Worm (Caenorhabditis elegans) whole organism, L1 larva: ENCODE results near the gene pgp-8.

Source experiments
- aly-2 ChIP-seq: fragments of 150-350 bp; optimal IDR thresholded peaks from 2 replicates; lab custom pipeline; 2014; ENCODE audit warnings: missing biosample characterization, missing genetic modification characterization
- ama-1 ChIP-seq: fragments of 150-350 bp; optimal IDR thresholded peaks from 2 replicates; lab custom pipeline; 2014
- ceh-8 ChIP-seq: fragments of 200-800 bp; sonication (Bioruptor generic); optimal IDR thresholded peaks from 2 replicates; lab custom pipeline; 2018; ENCODE audit warnings: mild to moderate bottlenecking, missing genetic modification characterization, moderate library complexity, missing compliant biosample characterization
- ceh-88 ChIP-seq: fragments of 200-800 bp; sonication (Bioruptor generic); IDR thresholded peaks from 2 replicates; pipeline ENCODE4 v1.3.6; 2022; ENCODE audit warnings: missing genetic modification characterization, missing compliant biosample characterization
- ces-1 ChIP-seq: fragments of 150-350 bp; optimal IDR thresholded peaks from 2 replicates; lab custom pipeline; 2014; ENCODE audit warnings: missing biosample characterization, missing genetic modification reagents, missing genetic modification characterization
- dsc-1 ChIP-seq: sonication (generic microtip); optimal IDR thresholded peaks from 2 replicates; lab custom pipeline; 2016; ENCODE audit warnings: mild to moderate bottlenecking, missing genetic modification characterization, missing compliant biosample characterization
- efl-1 ChIP-seq, 4 experiments: fragments of 150-350 bp; optimal IDR thresholded peaks in 3 of 4; peaks in 1 of 4; 1 replicate in 1 of 4; 2 replicates in 3 of 4; lab custom pipeline; 2014; ENCODE audit warnings: missing biosample characterization in 2 of 4, missing genetic modification characterization in 2 of 4, missing genetic modification reagents in 2 of 4
- egl-13 ChIP-seq: sonication (generic microtip); optimal IDR thresholded peaks from 2 replicates; lab custom pipeline; 2016; ENCODE audit warnings: missing genotype, missing genetic modification reagents, missing genetic modification characterization, missing compliant biosample characterization
- elt-2 ChIP-seq: sonication (generic microtip); optimal IDR thresholded peaks from 2 replicates; lab custom pipeline; 2016; ENCODE audit warnings: missing genetic modification characterization, mild to moderate bottlenecking, inconsistent platforms, missing compliant biosample characterization, missing genetic modification reagents
- ets-5 ChIP-seq: fragments of 200-800 bp; sonication (Bioruptor generic); IDR thresholded peaks from 2 replicates; pipeline ENCODE4 v1.3.6; 2022; ENCODE audit warnings: missing genetic modification characterization, missing compliant biosample characterization
- fkh-10 ChIP-seq: sonication (generic microtip); optimal IDR thresholded peaks from 2 replicates; lab custom pipeline; 2017; ENCODE audit warnings: missing biosample characterization, missing genetic modification reagents, missing genetic modification characterization
- fkh-8 ChIP-seq: sonication (generic microtip); optimal IDR thresholded peaks from 2 replicates; lab custom pipeline; 2016; ENCODE audit warnings: mild to moderate bottlenecking, missing genetic modification characterization, missing compliant biosample characterization
- fos-1 ChIP-seq: fragments of 150-350 bp; optimal IDR thresholded peaks from 2 replicates; lab custom pipeline; 2014; ENCODE audit warnings: missing biosample characterization, missing genetic modification characterization
- lin-14 ChIP-seq: fragments of 200-800 bp; sonication (Bioruptor generic); optimal IDR thresholded peaks from 2 replicates; lab custom pipeline; 2018; ENCODE audit warnings: mild to moderate bottlenecking, missing genetic modification characterization, moderate library complexity, missing compliant biosample characterization
- lin-35 ChIP-seq, 2 experiments: fragments of 150-350 bp; optimal IDR thresholded peaks; 2 replicates each; lab custom pipeline; 2014; ENCODE audit warnings: missing biosample characterization in 2 of 2, missing genetic modification characterization in 2 of 2, missing genetic modification reagents in 2 of 2
- lin-39 ChIP-seq: fragments of 150-350 bp; optimal IDR thresholded peaks from 2 replicates; lab custom pipeline; 2014; ENCODE audit warnings: missing biosample characterization, missing genetic modification reagents, missing genetic modification characterization
- mef-2 ChIP-seq: fragments of 150-350 bp; optimal IDR thresholded peaks from 2 replicates; lab custom pipeline; 2014; ENCODE audit warnings: missing biosample characterization, missing genetic modification characterization
- nhr-19 ChIP-seq: fragments of 200-800 bp; sonication (Bioruptor generic); conservative IDR thresholded peaks from 2 replicates; pipeline ENCODE4 v1.3.6; 2022; ENCODE audit warnings: missing genetic modification characterization, missing compliant biosample characterization
- nhr-20 ChIP-seq: sonication (generic microtip); optimal IDR thresholded peaks from 2 replicates; lab custom pipeline; 2016; ENCODE audit warnings: mild to moderate bottlenecking, missing genetic modification characterization, missing compliant biosample characterization
- nhr-237 ChIP-seq: fragments of 150-350 bp; optimal IDR thresholded peaks from 2 replicates; lab custom pipeline; 2014; ENCODE audit warnings: missing biosample characterization, missing genetic modification characterization
- nhr-28 ChIP-seq: fragments of 150-350 bp; optimal IDR thresholded peaks from 2 replicates; lab custom pipeline; 2014; ENCODE audit warnings: missing biosample characterization, missing genetic modification characterization
- nhr-71 ChIP-seq: sonication (generic microtip); optimal IDR thresholded peaks from 2 replicates; lab custom pipeline; 2016; ENCODE audit warnings: mild to moderate bottlenecking, missing genetic modification characterization, moderate library complexity, missing compliant biosample characterization
- nhr-84 ChIP-seq: sonication (generic microtip); optimal IDR thresholded peaks from 2 replicates; lab custom pipeline; 2017; ENCODE audit warnings: missing biosample characterization, missing genetic modification characterization
- nhr-85 ChIP-seq: sonication (generic microtip); peaks from one replicate; lab custom pipeline; 2016; ENCODE audit warnings: missing genetic modification characterization, inconsistent platforms, missing compliant biosample characterization
- pax-3 ChIP-seq: fragments of 200-800 bp; sonication (Bioruptor generic); optimal IDR thresholded peaks from 2 replicates; lab custom pipeline; 2018; ENCODE audit warnings: mild to moderate bottlenecking, missing genetic modification characterization, moderate library complexity, missing compliant biosample characterization
- rnt-1 ChIP-seq: sonication (generic microtip); optimal IDR thresholded peaks from 2 replicates; lab custom pipeline; 2016; ENCODE audit warnings: mild to moderate bottlenecking, missing genetic modification characterization, moderate library complexity, missing compliant biosample characterization
- snpc-4 ChIP-seq: fragments of 150-350 bp; optimal IDR thresholded peaks from 2 replicates; lab custom pipeline; 2014; ENCODE audit warnings: missing biosample characterization, missing genetic modification characterization
- sox-4 ChIP-seq: sonication (generic microtip); optimal IDR thresholded peaks from 2 replicates; lab custom pipeline; 2016; ENCODE audit warnings: missing genetic modification characterization, missing compliant biosample characterization
- sptf-1 ChIP-seq: fragments of 150-350 bp; optimal IDR thresholded peaks from 2 replicates; lab custom pipeline; 2014; ENCODE audit warnings: missing biosample characterization, missing genetic modification characterization
- tlp-1 ChIP-seq: fragments of 150-350 bp; optimal IDR thresholded peaks from 2 replicates; lab custom pipeline; 2014; ENCODE audit warnings: missing biosample characterization, missing genetic modification characterization
- unc-130 ChIP-seq: fragments of 150-350 bp; optimal IDR thresholded peaks from 2 replicates; lab custom pipeline; 2017; ENCODE audit warnings: missing biosample characterization, missing genetic modification characterization, inconsistent platforms
- unc-62 ChIP-seq: fragments of 150-350 bp; optimal IDR thresholded peaks from 2 replicates; lab custom pipeline; 2014; ENCODE audit warnings: missing biosample characterization, missing genetic modification reagents, missing genetic modification characterization
- unc-86 ChIP-seq: sonication (generic microtip); optimal IDR thresholded peaks from 2 replicates; lab custom pipeline; 2016; ENCODE audit warnings: missing genetic modification characterization, missing compliant biosample characterization
- unc-98 ChIP-seq: fragments of 200-800 bp; sonication (Bioruptor generic); IDR thresholded peaks from 2 replicates; pipeline ENCODE4 v1.3.6; 2022; ENCODE audit warnings: missing genetic modification characterization, missing compliant biosample characterization
- ztf-11 ChIP-seq, 2 experiments: sonication (generic microtip); optimal IDR thresholded peaks; 2 replicates each; lab custom pipeline; 2016 to 2017; ENCODE audit warnings: missing genetic modification characterization in 2 of 2, missing biosample characterization in 1 of 2, missing compliant biosample characterization in 1 of 2
- ztf-4 ChIP-seq: fragments of 150-350 bp; optimal IDR thresholded peaks from 2 replicates; lab custom pipeline; 2014; ENCODE audit warnings: missing biosample characterization, missing genetic modification characterization

The pgp-8 gene

DNA sequence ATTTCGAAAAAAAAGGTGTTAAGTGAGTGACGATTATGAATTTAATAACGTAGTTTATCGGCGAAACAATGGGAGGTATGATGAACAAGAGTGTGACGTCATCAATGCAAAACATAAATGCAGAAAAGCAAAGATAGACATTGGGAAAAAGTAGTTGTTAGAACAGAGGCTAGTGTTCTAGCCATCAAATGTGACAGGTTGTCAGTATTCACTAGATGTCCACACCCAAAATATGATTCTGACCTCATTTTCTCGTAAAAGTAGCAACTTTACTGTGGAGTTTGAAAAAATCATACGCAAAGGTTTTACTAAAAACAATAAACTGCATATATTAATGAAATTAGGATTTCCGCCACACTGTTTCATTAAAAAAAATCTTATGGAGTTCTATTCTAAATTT is 13.0 kb downstream of the pgp-8 start:
- no peak for TF ChIP-seq fkh-10
- TF ChIP-seq snpc-4 = no peak

DNA sequence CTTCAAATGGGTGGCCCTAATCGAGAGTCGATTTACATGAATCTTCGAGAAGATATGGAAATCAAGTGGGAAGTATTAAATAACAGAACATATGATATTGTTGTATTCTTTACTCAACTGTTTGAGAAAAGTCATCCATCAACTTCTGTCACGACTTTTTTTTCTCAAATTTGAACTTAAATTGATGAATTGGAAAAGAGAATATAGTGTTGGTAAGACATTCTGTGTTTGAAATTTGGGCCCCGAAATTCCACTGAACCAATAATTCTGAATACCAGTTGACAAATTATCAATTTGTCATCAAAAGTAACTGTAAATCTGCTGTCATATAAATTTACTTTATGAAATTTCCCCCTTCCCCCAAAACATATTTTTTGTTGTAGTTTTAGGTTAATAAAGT is 17.3 kb downstream of the pgp-8 start:
- TF ChIP-seq rnt-1 (tag; lab: Kevin White, UChicago) = no peak
- peak; percentile 70 for TF ChIP-seq nhr-85 (tag; lab: Kevin White, UChicago)
- TF ChIP-seq nhr-20 (tag; lab: Kevin White, UChicago) = peak; percentile 54
- no peak for TF ChIP-seq unc-98 (GFP tag; lab: Robert Waterston, UW)
- no peak for TF ChIP-seq nhr-237 (tag; lab: Kevin White, UChicago)
- peak in 1 of 2 experiments; percentile 34 for TF ChIP-seq lin-35 (GFP tag; optimal IDR thresholded peaks at IDR 0.05; lab: Kevin White, UChicago)
- TF ChIP-seq lin-14 (GFP tag; lab: Kevin White, UChicago) = peak; percentile 8
- TF ChIP-seq nhr-71 (tag; lab: Kevin White, UChicago) = peak; percentile 12

DNA sequence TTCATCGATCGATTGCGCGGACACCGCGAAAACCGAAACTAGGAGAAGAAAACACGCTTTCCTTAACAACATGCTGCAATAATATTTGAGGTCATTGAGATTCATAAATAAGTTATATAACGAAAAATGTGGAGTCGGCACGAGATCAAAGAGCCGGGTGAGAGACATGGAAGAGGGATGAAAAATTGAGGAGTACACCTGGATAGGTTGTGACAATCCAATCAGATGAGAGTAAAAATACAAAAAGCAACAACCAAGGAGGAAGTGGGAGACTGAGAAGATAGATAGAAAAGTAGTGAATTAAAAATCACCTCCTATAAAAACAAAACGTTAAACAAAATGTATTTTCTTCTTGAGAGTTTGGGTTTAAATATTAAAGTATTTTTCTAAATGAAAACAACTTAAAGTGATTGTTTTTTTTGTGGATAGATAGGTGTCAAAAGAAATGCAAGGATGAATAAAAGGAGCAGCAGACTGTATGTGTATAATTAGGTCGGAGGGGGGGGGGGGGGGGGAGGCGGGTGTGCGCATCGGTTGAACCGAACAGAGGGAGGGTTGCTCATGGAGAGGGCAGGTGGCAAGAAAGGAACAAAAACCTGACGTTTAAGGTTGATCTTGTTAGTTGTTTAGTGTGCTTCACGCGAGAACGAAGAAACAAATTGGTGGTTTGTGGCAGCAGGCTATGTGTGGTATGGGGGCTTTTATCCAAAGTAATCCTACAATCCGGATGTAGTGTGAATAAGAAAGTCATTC is 19.4 kb downstream of the pgp-8 start, which contains the start of gene C05A9.2:
TSS of gene C05A9.2 (minus strand) at position 73 of the 753 bp plus-strand sequence.
- no peak for TF ChIP-seq ces-1 (GFP tag; lab: Kevin White, UChicago)
- no peak for TF ChIP-seq ama-1 (lab: Kevin White, UChicago)
- TF ChIP-seq rnt-1 (tag; lab: Kevin White, UChicago) = no peak
- no peak for TF ChIP-seq ztf-4 (tag; lab: Kevin White, UChicago)
- TF ChIP-seq lin-14 (GFP tag; lab: Kevin White, UChicago) = no peak
- no peak for TF ChIP-seq nhr-19 (GFP tag; lab: Robert Waterston, UW)
- no peak for TF ChIP-seq nhr-84 (tag; lab: Kevin White, UChicago)
- TF ChIP-seq nhr-71 (tag; lab: Kevin White, UChicago) = no peak
- TF ChIP-seq nhr-28 (tag; lab: Kevin White, UChicago) = no peak
- no peak for TF ChIP-seq lin-39
- TF ChIP-seq sox-4 (tag; lab: Kevin White, UChicago) = no peak
- TF ChIP-seq, all 84 proteins: peak for 0

DNA sequence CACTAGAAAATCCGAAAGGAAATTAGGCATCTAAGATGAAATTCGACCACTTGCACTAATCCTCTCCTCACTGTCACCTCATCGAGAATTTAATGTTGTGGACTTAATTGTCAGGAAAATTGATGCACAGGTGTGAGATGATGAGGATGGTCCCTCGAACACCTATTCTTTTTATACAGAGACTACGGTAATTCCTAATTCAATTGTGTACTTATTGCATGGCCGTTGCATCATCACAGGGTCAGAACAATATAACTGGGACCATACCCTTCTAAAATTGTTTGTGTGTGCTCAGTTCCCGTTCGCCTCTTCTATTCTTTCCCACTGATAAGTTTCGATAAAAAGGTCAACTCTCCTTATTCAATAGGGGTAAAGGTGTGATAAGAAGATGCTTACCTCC is 20.1 kb downstream of the pgp-8 start:
- TF ChIP-seq ets-5 (GFP tag; lab: Robert Waterston, UW) = no peak
- TF ChIP-seq elt-2 (tag; lab: Kevin White, UChicago) = peak; percentile 27

DNA sequence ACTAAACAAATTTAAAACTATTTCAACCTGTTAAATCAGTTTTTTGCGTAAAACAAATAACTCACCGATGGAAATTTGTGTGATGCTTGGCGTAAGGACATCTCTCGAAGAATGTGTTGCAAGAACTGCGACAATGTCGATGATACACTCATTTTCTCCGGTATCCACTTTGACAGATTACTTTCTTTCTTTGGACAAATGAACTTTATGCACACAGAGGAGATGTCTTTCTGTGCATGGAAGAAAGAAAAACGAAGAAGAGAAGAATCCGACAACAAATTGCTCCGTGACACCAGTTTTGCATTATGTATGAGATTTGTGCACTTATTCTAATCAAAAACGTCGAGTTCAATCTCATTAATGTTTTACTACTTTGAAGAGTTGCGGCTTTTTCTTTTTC is 25.7 kb downstream of the pgp-8 start, which contains the start of gene plc-1:
TSS of gene plc-1 (minus strand) at position 101 of the 400 bp plus-strand sequence.
- no peak for TF ChIP-seq ztf-11 (tag; optimal IDR thresholded peaks at IDR 0.05; lab: Kevin White, UChicago)
- peak; percentile 42 for TF ChIP-seq unc-86 (tag; lab: Kevin White, UChicago)

DNA sequence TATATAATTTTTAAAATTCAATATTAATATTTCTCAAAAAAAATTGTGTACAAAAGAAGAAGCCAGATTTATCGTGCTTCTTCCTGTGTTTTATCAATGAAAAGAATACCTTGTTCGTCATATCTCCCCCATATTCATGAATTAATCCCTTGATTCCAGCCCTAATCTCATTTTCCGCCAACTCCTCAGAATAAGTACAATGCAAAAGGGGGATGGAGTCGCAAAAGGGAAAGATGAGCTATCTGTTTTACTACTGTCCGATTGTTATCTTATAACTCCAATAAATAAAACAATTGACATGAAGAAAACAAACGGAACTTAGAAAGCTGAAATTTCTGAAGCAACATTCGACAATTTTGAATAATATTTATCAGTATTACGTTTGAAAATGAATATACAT is 26.6 kb downstream of the pgp-8 start:
- TF ChIP-seq tlp-1 (no peak), efl-1 (optimal IDR thresholded peaks at IDR 0.05; lab: Kevin White, UChicago) (no peak), efl-1 (GFP tag; optimal IDR thresholded peaks at IDR 0.05 in 1 of 2; lab: Kevin White, UChicago) (peak in 1 of 2 experiments; percentile 79), dsc-1 (tag; lab: Kevin White, UChicago) (peak; percentile 62)

DNA sequence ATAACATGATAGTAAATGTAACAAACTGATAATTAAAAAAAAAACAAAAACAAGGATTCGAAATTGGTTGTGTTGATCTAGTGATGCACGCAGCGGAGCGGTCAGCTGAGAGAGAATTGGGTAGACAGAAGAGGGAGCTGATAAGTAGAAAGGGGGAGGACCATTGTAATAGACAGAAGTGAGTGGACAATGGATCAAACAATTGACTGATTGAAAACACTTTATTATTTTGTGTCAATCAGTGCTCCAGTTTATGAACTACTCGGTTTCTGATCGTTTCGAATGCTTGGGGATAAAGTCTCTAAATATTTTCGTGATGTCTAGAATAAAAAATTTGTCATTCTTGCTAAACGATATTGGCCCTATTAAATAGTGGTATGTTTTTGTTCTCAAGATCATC is 29.7 kb downstream of the pgp-8 start:
- TF ChIP-seq efl-1 (optimal IDR thresholded peaks at IDR 0.05; lab: Kevin White, UChicago) = no peak
- peak in 1 of 2 experiments; percentile 39 for TF ChIP-seq efl-1 (GFP tag; optimal IDR thresholded peaks at IDR 0.05 in 1 of 2; lab: Kevin White, UChicago)
- no peak for TF ChIP-seq unc-86 (tag; lab: Kevin White, UChicago)
- TF ChIP-seq rnt-1 (tag; lab: Kevin White, UChicago) = peak; percentile 21

DNA sequence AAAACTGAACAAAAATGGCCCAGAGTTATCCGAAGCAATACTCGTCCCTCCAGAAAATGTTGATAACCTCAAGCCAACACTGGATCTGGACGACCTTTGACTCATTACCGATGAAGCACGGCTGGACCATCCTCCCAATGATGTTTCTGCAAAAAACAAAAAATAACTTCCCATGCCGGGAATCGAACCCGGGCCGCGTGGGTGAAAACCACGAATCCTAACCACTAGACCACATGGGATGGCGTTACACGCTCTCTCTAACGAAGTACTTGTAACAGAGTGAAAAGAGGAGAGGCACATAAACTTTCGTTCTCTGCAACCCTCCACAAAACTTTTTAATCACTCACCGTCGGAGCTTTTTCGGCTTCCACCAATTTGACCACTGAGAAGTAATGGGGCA is 43.1 kb downstream of the pgp-8 start:
- TF ChIP-seq lin-14 (GFP tag; lab: Kevin White, UChicago) = peak; percentile 61
- peak; percentile 49 for TF ChIP-seq ceh-88 (GFP tag; lab: Robert Waterston, UW)
- no peak for TF ChIP-seq fos-1
- TF ChIP-seq nhr-85 (tag; lab: Kevin White, UChicago) = peak; percentile 49
- TF ChIP-seq pax-3 = no peak
- TF ChIP-seq fkh-8 (tag; lab: Kevin White, UChicago) = peak; percentile 38
- no peak for TF ChIP-seq egl-13 (tag; lab: Kevin White, UChicago)
- no peak for TF ChIP-seq aly-2 (tag; lab: Kevin White, UChicago)
- no peak for TF ChIP-seq unc-62
- no peak for TF ChIP-seq ztf-4 (tag; lab: Kevin White, UChicago)
- TF ChIP-seq nhr-237 (tag; lab: Kevin White, UChicago) = no peak
- no peak for TF ChIP-seq mef-2 (tag; lab: Kevin White, UChicago)
- peak; percentile 40 for TF ChIP-seq unc-130
- TF ChIP-seq ces-1 (GFP tag; lab: Kevin White, UChicago) = no peak
- no peak for TF ChIP-seq ceh-8 (GFP tag; lab: Kevin White, UChicago)
- no peak for TF ChIP-seq sptf-1 (tag; lab: Kevin White, UChicago)
